Fruit fly (Drosophila melanogaster) whole organism, embryonic: ENCODE data around the gene QIL1.

ENCODE experiments used
- CG10209 ChIP-seq: fragments of 200-800 bp; sonication (Bioruptor generic); optimal IDR thresholded peaks from 3 replicates; lab custom pipeline; 2017; ENCODE audit warnings: missing biosample characterization, mild to moderate bottlenecking, missing genetic modification characterization, missing genetic modification reagents
- CG10366 ChIP-seq: fragments of 200-800 bp; sonication (Bioruptor generic); IDR thresholded peaks from 2 replicates; pipeline ENCODE4 v1.3.6; 2022; ENCODE audit warnings: missing biosample characterization, missing genetic modification characterization
- CG4404 ChIP-seq: fragments of 200-800 bp; sonication (Bioruptor generic); IDR thresholded peaks from 2 replicates; pipeline ENCODE4 v1.3.6; 2022; ENCODE audit warnings: missing biosample characterization, missing genetic modification characterization
- CG7928 ChIP-seq: fragments of 200-800 bp; sonication (Bioruptor generic); optimal IDR thresholded peaks from 2 replicates; lab custom pipeline; 2017; ENCODE audit warnings: missing biosample characterization, mild to moderate bottlenecking, missing genetic modification characterization
- CG8281 ChIP-seq: fragments of 200-800 bp; sonication (Bioruptor generic); optimal IDR thresholded peaks from 2 replicates; lab custom pipeline; 2018; ENCODE audit warnings: missing biosample characterization, mild to moderate bottlenecking, missing genetic modification characterization, moderate library complexity
- Med ChIP-seq: fragments of 200-800 bp; sonication (Bioruptor generic); peaks from one replicate; lab custom pipeline; 2016; ENCODE audit warnings: missing biosample characterization, missing genetic modification characterization, mild to moderate bottlenecking, inconsistent platforms, moderate library complexity
- bcd ChIP-seq: fragments of 200-800 bp; sonication (Bioruptor generic); optimal IDR thresholded peaks from 2 replicates; lab custom pipeline; 2017; ENCODE audit warnings: missing biosample characterization, mild to moderate bottlenecking, missing genetic modification characterization
- ind ChIP-seq: fragments of 200-800 bp; sonication (Bioruptor generic); optimal IDR thresholded peaks from 3 replicates; lab custom pipeline; 2016; ENCODE audit warnings: missing biosample characterization, missing genetic modification characterization
- lola ChIP-seq, 3 experiments: fragments of >200 bp in 2 of 3; fragments of 200-800 bp in 1 of 3; sonication (Bioruptor generic) in 1 of 3; optimal IDR thresholded peaks; 2 replicates each; lab custom pipeline; 2017 to 2019; ENCODE audit warnings: missing biosample characterization in 3 of 3, missing genetic modification characterization in 3 of 3, mild to moderate bottlenecking in 1 of 3, moderate library complexity in 1 of 3
- lov ChIP-seq, 2 experiments: fragments of 200-800 bp in 1 of 2; fragments of >200 bp in 1 of 2; sonication (Bioruptor generic) in 1 of 2; IDR thresholded peaks in 1 of 2; optimal IDR thresholded peaks in 1 of 2; 2 replicates in 1 of 2; 3 replicates in 1 of 2; pipeline versions ENCODE4 v1.3.6 to Lab custom; 2017 to 2022; ENCODE audit warnings: missing biosample characterization in 1 of 2, missing genetic modification characterization in 1 of 2
- run ChIP-seq: fragments of 200-800 bp; sonication (Bioruptor generic); optimal IDR thresholded peaks from 3 replicates; lab custom pipeline; 2018; ENCODE audit warnings: missing biosample characterization, mild to moderate bottlenecking, missing genetic modification characterization
- seq ChIP-seq: fragments of 200-800 bp; sonication (Bioruptor generic); IDR thresholded peaks from 2 replicates; pipeline ENCODE4 v1.3.6; 2022; ENCODE audit warnings: missing biosample characterization, missing genetic modification characterization

dm6 chr3L:17502235-17502634, 36.5 kb downstream of the QIL1 start:
- TF ChIP-seq CG7928 (GFP tag; lab: Kevin White, UChicago), result no peak
- no peak for TF ChIP-seq Med (GFP tag; lab: Kevin White, UChicago)
- no peak for TF ChIP-seq CG8281 (tag; lab: Kevin White, UChicago)
- no peak for TF ChIP-seq ind
- no peak for TF ChIP-seq lov (optimal IDR thresholded peaks at IDR 0.05; lab: Kevin White, UChicago)
- TF ChIP-seq lov (GFP tag; IDR thresholded peaks at IDR 0.05; lab: Robert Waterston, UW), result no peak
- no peak for TF ChIP-seq CG4404
- TF ChIP-seq CG10366 (GFP tag; lab: Robert Waterston, UW), result no peak
- TF ChIP-seq lola (GFP tag; optimal IDR thresholded peaks at IDR 0.05; lab: Kevin White, UChicago), result no peak
- no peak for TF ChIP-seq bcd
- TF ChIP-seq run (tag; lab: Kevin White, UChicago), result no peak
- no peak for TF ChIP-seq CG10209 (GFP tag; lab: Kevin White, UChicago)
- TF ChIP-seq seq, result no peak
